Worm (Caenorhabditis elegans) whole organism, L4 larva: ENCODE results near the gene F40E12.1.

Experiments used
- F10B5.3 ChIP-seq: sonication (generic microtip); optimal IDR thresholded peaks from 2 replicates; lab custom pipeline; 2016; ENCODE audit warnings: mild to moderate bottlenecking, missing genetic modification characterization, missing compliant biosample characterization
- F26F4.8 ChIP-seq: fragments of 200-800 bp; sonication (Bioruptor generic); conservative IDR thresholded peaks from 2 replicates; pipeline ENCODE4 v1.3.6; 2022; ENCODE audit warnings: missing genetic modification characterization, missing compliant biosample characterization
- F37D6.2 ChIP-seq: sonication (generic microtip); optimal IDR thresholded peaks from 2 replicates; lab custom pipeline; 2016; ENCODE audit warnings: mild to moderate bottlenecking, missing genetic modification characterization, missing compliant biosample characterization
- T26A8.4 ChIP-seq: fragments of 200-800 bp; sonication (Bioruptor generic); IDR thresholded peaks from 2 replicates; pipeline ENCODE4 v1.3.6; 2022; ENCODE audit warnings: missing genetic modification characterization, missing compliant biosample characterization
- Y48G9A.11 ChIP-seq: fragments of 200-800 bp; sonication (Bioruptor generic); IDR thresholded peaks from 2 replicates; pipeline ENCODE4 v1.3.6; 2022; ENCODE audit warnings: missing genetic modification reagents, missing genetic modification characterization, missing compliant biosample characterization
- Y5F2A.4 ChIP-seq: fragments of 200-800 bp; sonication (Bioruptor generic); optimal IDR thresholded peaks from 2 replicates; lab custom pipeline; 2018; ENCODE audit warnings: mild to moderate bottlenecking, missing genetic modification characterization, missing compliant biosample characterization
- Y75B8A.6 ChIP-seq: fragments of 200-800 bp; sonication (Bioruptor generic); IDR thresholded peaks from 2 replicates; pipeline ENCODE4 v1.3.6; 2022; ENCODE audit warnings: missing genetic modification reagents, missing genetic modification characterization, missing compliant biosample characterization
- aha-1 ChIP-seq: fragments of 150-350 bp; peaks from one replicate; lab custom pipeline; 2014; ENCODE audit warnings: missing biosample characterization, missing genetic modification characterization
- attf-4 ChIP-seq: sonication (generic microtip); optimal IDR thresholded peaks from 3 replicates; lab custom pipeline; 2017; ENCODE audit warnings: missing biosample characterization, missing genetic modification characterization
- ceh-28 ChIP-seq: fragments of 150-350 bp; optimal IDR thresholded peaks from 2 replicates; lab custom pipeline; 2014; ENCODE audit warnings: missing biosample characterization, missing genetic modification reagents, missing genetic modification characterization
- ceh-82 ChIP-seq: sonication (generic microtip); optimal IDR thresholded peaks from 2 replicates; lab custom pipeline; 2017; ENCODE audit warnings: missing biosample characterization, missing genetic modification characterization
- ces-1 ChIP-seq: fragments of 150-350 bp; sonication (generic microtip); optimal IDR thresholded peaks from 4 replicates; lab custom pipeline; 2014; ENCODE audit warnings: missing biosample characterization, missing genetic modification reagents, missing genetic modification characterization
- daf-12 ChIP-seq: fragments of 150-350 bp; optimal IDR thresholded peaks from 2 replicates; lab custom pipeline; 2014; ENCODE audit warnings: missing biosample characterization, missing genetic modification reagents, missing genetic modification characterization
- dpl-1 ChIP-seq: fragments of 150-350 bp; optimal IDR thresholded peaks from 2 replicates; lab custom pipeline; 2014; ENCODE audit warnings: missing biosample characterization, missing genetic modification reagents, missing genetic modification characterization
- fos-1 ChIP-seq: fragments of 150-350 bp; optimal IDR thresholded peaks from 2 replicates; lab custom pipeline; 2014; ENCODE audit warnings: missing biosample characterization, missing genetic modification characterization
- gei-8 ChIP-seq: fragments of 200-800 bp; sonication (Bioruptor generic); optimal IDR thresholded peaks from 2 replicates; lab custom pipeline; 2018; ENCODE audit warnings: mild to moderate bottlenecking, missing genetic modification characterization, missing compliant biosample characterization
- hlh-11 ChIP-seq: fragments of 200-800 bp; sonication (Bioruptor generic); optimal IDR thresholded peaks from 2 replicates; lab custom pipeline; 2018; ENCODE audit warnings: mild to moderate bottlenecking, missing genetic modification characterization, missing compliant biosample characterization
- hmg-1.1 ChIP-seq: fragments of 200-800 bp; sonication (Bioruptor generic); IDR thresholded peaks from 2 replicates; pipeline ENCODE4 v1.3.6; 2022; ENCODE audit warnings: missing genetic modification reagents, missing genetic modification characterization, missing compliant biosample characterization
- lim-7 ChIP-seq: fragments of 200-800 bp; sonication (Bioruptor generic); IDR thresholded peaks from 2 replicates; pipeline ENCODE4 v1.3.6; 2022; ENCODE audit warnings: missing genetic modification characterization, missing compliant biosample characterization
- lin-13 ChIP-seq: fragments of 150-350 bp; optimal IDR thresholded peaks from 2 replicates; lab custom pipeline; 2014; ENCODE audit warnings: missing biosample characterization, missing genetic modification reagents, missing genetic modification characterization
- lin-38 ChIP-seq: fragments of 200-800 bp; sonication (Bioruptor generic); IDR thresholded peaks from 2 replicates; pipeline ENCODE4 v1.3.6; 2022; ENCODE audit warnings: missing genetic modification reagents, missing genetic modification characterization, missing compliant biosample characterization
- mep-1 ChIP-seq: fragments of 150-350 bp; sonication (generic microtip); optimal IDR thresholded peaks from 3 replicates; lab custom pipeline; 2014; ENCODE audit warnings: missing biosample characterization, missing genetic modification characterization
- nhr-102 ChIP-seq: sonication (generic microtip); optimal IDR thresholded peaks from 2 replicates; lab custom pipeline; 2016; ENCODE audit warnings: mild to moderate bottlenecking, missing genetic modification characterization, moderate library complexity, missing compliant biosample characterization
- nhr-11 ChIP-seq: fragments of 150-350 bp; optimal IDR thresholded peaks from 2 replicates; lab custom pipeline; 2014; ENCODE audit warnings: missing biosample characterization, missing genetic modification characterization
- nhr-237 ChIP-seq: sonication (generic microtip); optimal IDR thresholded peaks from 2 replicates; lab custom pipeline; 2017; ENCODE audit warnings: missing biosample characterization, missing genetic modification characterization
- nhr-41 ChIP-seq: fragments of 200-800 bp; sonication (Bioruptor generic); IDR thresholded peaks from 2 replicates; pipeline ENCODE4 v1.3.6; 2022; ENCODE audit warnings: missing genetic modification reagents, missing genetic modification characterization, missing compliant biosample characterization
- nhr-42 ChIP-seq: fragments of 200-800 bp; sonication (Bioruptor generic); IDR thresholded peaks from 2 replicates; pipeline ENCODE4 v1.3.6; 2022; ENCODE audit warnings: missing genetic modification characterization, missing compliant biosample characterization
- nhr-48 ChIP-seq: sonication (generic microtip); optimal IDR thresholded peaks from 2 replicates; lab custom pipeline; 2016; ENCODE audit warnings: mild to moderate bottlenecking, missing genetic modification characterization, missing compliant biosample characterization
- nhr-6 ChIP-seq: fragments of 150-350 bp; optimal IDR thresholded peaks from 2 replicates; lab custom pipeline; 2014; ENCODE audit warnings: missing biosample characterization, missing genetic modification characterization
- pha-4 ChIP-seq, 2 experiments: fragments of 150-350 bp in 1 of 2; fragments of 200-800 bp in 1 of 2; sonication (Bioruptor generic) in 1 of 2; IDR thresholded peaks in 1 of 2; optimal IDR thresholded peaks in 1 of 2; 2 replicates each; pipeline versions ENCODE4 v1.3.6 to Lab custom; 2014 to 2022; ENCODE audit warnings: missing genetic modification characterization in 2 of 2, missing genetic modification reagents in 2 of 2, missing biosample characterization in 1 of 2, missing compliant biosample characterization in 1 of 2
- php-3 ChIP-seq: fragments of 200-800 bp; sonication (Bioruptor generic); IDR thresholded peaks from 2 replicates; pipeline ENCODE4 v1.3.6; 2022; ENCODE audit warnings: missing genetic modification reagents, missing genetic modification characterization, missing compliant biosample characterization
- rbr-2 ChIP-seq: sonication (generic microtip); optimal IDR thresholded peaks from 2 replicates; lab custom pipeline; 2016; ENCODE audit warnings: missing genotype, missing genetic modification characterization, missing compliant biosample characterization
- saeg-2 ChIP-seq: fragments of 200-800 bp; sonication (Bioruptor generic); IDR thresholded peaks from 2 replicates; pipeline ENCODE4 v1.3.6; 2022; ENCODE audit warnings: missing genetic modification reagents, missing genetic modification characterization, missing compliant biosample characterization
- snpc-4 ChIP-seq: fragments of 150-350 bp; optimal IDR thresholded peaks from 2 replicates; lab custom pipeline; 2014; ENCODE audit warnings: missing biosample characterization, missing genetic modification characterization
- spr-3 ChIP-seq: fragments of 200-800 bp; sonication (Bioruptor generic); optimal IDR thresholded peaks from 2 replicates; lab custom pipeline; 2018; ENCODE audit warnings: mild to moderate bottlenecking, missing genetic modification characterization, missing compliant biosample characterization
- tag-97 ChIP-seq: fragments of 200-800 bp; sonication (Bioruptor generic); IDR thresholded peaks from 2 replicates; pipeline ENCODE4 v1.3.6; 2022; ENCODE audit warnings: missing genetic modification characterization, missing compliant biosample characterization
- tra-1 ChIP-seq: fragments of 200-800 bp; sonication (Bioruptor generic); IDR thresholded peaks from 2 replicates; pipeline ENCODE4 v1.3.6; 2022; ENCODE audit warnings: missing genetic modification reagents, missing genetic modification characterization, missing compliant biosample characterization
- unc-62 ChIP-seq, 3 experiments: fragments of 150-350 bp in 1 of 3; sonication (generic microtip); optimal IDR thresholded peaks in 2 of 3; peaks in 1 of 3; 1 replicate in 1 of 3; 2 replicates in 2 of 3; lab custom pipeline; 2014 to 2017; ENCODE audit warnings: missing biosample characterization in 3 of 3, missing genetic modification characterization in 3 of 3, missing genetic modification reagents in 3 of 3, missing genotype in 1 of 3
- vab-7 ChIP-seq: fragments of 200-800 bp; sonication (Bioruptor generic); IDR thresholded peaks from 2 replicates; pipeline ENCODE4 v1.3.6; 2022; ENCODE audit warnings: missing genetic modification reagents, missing genetic modification characterization, missing compliant biosample characterization

The F40E12.1 gene

DNA sequence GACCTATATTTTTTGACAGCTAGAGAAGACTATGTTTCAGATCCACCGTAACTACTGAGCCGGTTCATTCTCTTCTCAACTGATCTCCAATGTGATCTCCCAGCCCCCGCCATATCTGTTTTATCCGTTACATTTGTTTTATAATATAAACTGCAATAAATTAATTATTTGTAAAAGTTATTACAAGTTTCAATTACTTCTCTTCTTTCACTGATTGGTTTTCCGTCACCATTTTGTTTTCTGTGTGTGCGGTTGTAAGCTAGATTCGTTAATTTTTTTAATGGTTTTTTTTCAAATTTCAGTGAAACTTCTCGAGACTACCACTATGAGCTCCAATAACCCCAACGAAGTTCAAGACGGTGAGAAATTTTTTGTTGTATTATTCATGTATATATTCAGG is 13.2 kb downstream of the F40E12.1 start, which contains the start of gene M151.2:
Gene M151.2 (plus strand): TSS at position 301 of the 400 bp plus-strand sequence.
- TF ChIP-seq dpl-1 (GFP tag; lab: Kevin White, UChicago) (no peak), nhr-237 (tag; lab: Kevin White, UChicago) (no peak), php-3 (no peak), vab-7 (GFP tag; lab: Robert Waterston, UW) (no peak), lim-7 (GFP tag; lab: Robert Waterston, UW) (no peak), T26A8.4 (GFP tag; lab: Robert Waterston, UW) (no peak), hmg-1.1 (GFP tag; lab: Robert Waterston, UW) (no peak), nhr-102 (tag; lab: Kevin White, UChicago) (no peak)
- TF ChIP-seq, all 104 proteins: peak for 0

DNA sequence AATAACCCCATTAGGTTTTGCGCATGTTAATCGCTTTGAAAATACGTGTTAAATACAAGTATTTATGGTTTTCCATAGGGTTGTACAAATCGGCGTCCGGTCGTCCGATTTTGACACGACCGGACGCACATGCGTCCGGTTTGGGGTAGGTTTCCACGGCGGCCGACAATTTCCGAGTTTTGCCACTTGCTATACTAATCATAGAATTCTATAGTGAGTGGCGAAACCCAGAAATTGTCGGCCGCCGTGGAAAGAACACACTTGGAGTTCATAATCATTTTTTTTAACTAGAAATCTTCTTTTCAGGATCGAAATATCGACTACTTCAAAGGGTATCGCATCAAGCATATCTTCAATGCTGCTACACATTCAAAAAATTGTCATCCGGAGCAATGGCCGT is 17.2 kb downstream of the F40E12.1 start:
- no peak for TF ChIP-seq Y5F2A.4 (GFP tag; lab: Kevin White, UChicago)
- TF ChIP-seq lin-38 (GFP tag; lab: Robert Waterston, UW) = no peak
- no peak for TF ChIP-seq hmg-1.1 (GFP tag; lab: Robert Waterston, UW)
- TF ChIP-seq unc-62 (GFP tag; optimal IDR thresholded peaks at IDR 0.05 in 1 of 2; lab: Kevin White, UChicago) = peak in 1 of 2 experiments; percentile 82
- TF ChIP-seq unc-62 (tag; optimal IDR thresholded peaks at IDR 0.05; lab: Kevin White, UChicago) = no peak
- TF ChIP-seq aha-1 (tag; lab: Kevin White, UChicago) = no peak
- no peak for TF ChIP-seq nhr-41
- TF ChIP-seq fos-1 = no peak
- TF ChIP-seq hlh-11 (tag; lab: Kevin White, UChicago) = no peak
- TF ChIP-seq tag-97 (GFP tag; lab: Robert Waterston, UW) = no peak

DNA sequence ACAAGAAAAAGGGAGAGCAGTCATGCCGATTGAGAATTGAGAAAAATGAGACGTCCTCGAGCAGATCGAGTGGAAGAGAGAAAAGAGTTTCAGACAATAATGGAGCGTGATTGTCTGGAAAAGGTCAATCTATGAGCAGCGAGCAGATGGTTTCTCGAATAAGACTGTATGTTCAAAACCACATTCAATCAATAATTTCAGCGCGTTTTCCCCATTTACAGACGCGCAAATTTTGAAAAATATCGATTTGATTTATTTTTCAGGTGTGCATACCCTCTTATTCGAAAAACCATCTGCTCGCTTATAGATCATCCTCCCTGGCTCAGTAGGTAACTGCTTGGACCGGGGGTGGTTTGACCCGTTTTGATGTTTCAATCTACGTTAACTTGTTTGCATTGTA is 21.6 kb downstream of the F40E12.1 start, which contains the start of gene fbxb-31:
Gene fbxb-31 (minus strand): TSS at position 101 of the 400 bp plus-strand sequence.
- no peak for TF ChIP-seq ceh-28
- TF ChIP-seq ceh-82 (tag; lab: Kevin White, UChicago) = no peak
- no peak for TF ChIP-seq F26F4.8
- no peak for TF ChIP-seq nhr-42 (GFP tag; lab: Robert Waterston, UW)
- TF ChIP-seq nhr-48 (tag; lab: Kevin White, UChicago) = no peak
- TF ChIP-seq hlh-11 (tag; lab: Kevin White, UChicago) = no peak
- TF ChIP-seq tag-97 (GFP tag; lab: Robert Waterston, UW) = no peak
- no peak for TF ChIP-seq rbr-2 (tag; lab: Kevin White, UChicago)
- TF ChIP-seq Y75B8A.6 (GFP tag; lab: Robert Waterston, UW) = no peak
- no peak for TF ChIP-seq pha-4 (GFP tag; IDR thresholded peaks at IDR 0.05; lab: Robert Waterston, UW)
- no peak for TF ChIP-seq pha-4 (tag; optimal IDR thresholded peaks at IDR 0.05; lab: Kevin White, UChicago)
- no peak for TF ChIP-seq lin-13 (GFP tag; lab: Kevin White, UChicago)
- TF ChIP-seq gei-8 = no peak
- TF ChIP-seq fos-1 = no peak
- TF ChIP-seq, all 104 proteins: peak for 0

DNA sequence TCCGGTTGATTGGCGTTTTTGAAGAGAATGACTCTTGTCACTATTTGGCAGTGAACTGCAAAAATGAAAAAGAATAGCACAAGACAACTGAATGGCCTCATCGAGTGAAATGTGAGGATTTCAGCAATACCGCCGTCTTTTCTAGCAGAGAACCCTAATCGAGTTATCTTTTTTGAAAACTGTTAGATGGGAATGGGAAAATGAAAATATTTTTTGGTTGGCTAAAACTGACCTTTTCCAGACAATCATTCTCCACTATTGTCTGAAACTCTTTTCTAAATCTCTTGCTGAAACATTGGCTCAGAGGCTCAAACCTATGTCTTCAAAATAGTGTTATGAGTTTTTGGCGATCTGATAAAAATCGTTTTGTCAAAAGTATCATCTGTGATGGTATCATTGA is 22.6 kb downstream of the F40E12.1 start, which contains the start of gene M151.10:
Gene M151.10 (minus strand): TSS at position 101 of the 400 bp plus-strand sequence.
- TF ChIP-seq mep-1 (tag; lab: Kevin White, UChicago) (no peak), daf-12 (tag; lab: Kevin White, UChicago) (no peak), ces-1 (GFP tag; lab: Kevin White, UChicago) (no peak), Y48G9A.11 (GFP tag; lab: Robert Waterston, UW) (no peak), php-3 (no peak), spr-3 (GFP tag; lab: Kevin White, UChicago) (no peak), tra-1 (no peak), snpc-4 (no peak), attf-4 (no peak), nhr-6 (tag; lab: Kevin White, UChicago) (no peak), F10B5.3 (tag; lab: Kevin White, UChicago) (no peak), saeg-2 (no peak), F37D6.2 (tag; lab: Kevin White, UChicago) (no peak), nhr-11 (no peak)
